Worm (Caenorhabditis elegans) whole organism, L2 larva: ENCODE measurements around the gene Y27F2A.8.
A peak's percentile ranks its signal among the peaks of the same experiment; 100 is the strongest.
"Not testable (repeated sequence)": the region's sequence is repeated elsewhere in the genome, so short reads cannot be mapped to it uniquely, and the experiment has no call there.

Experiments used
- C34F6.9 ChIP-seq: fragments of 150-350 bp; optimal IDR thresholded peaks from 2 replicates; lab custom pipeline; 2014; ENCODE audit warnings: missing biosample characterization, missing genetic modification characterization
- F13H6.1 ChIP-seq: sonication (generic microtip); optimal IDR thresholded peaks from 2 replicates; lab custom pipeline; 2016; ENCODE audit warnings: missing genetic modification characterization, missing compliant biosample characterization
- R02D3.7 ChIP-seq: fragments of 150-350 bp; optimal IDR thresholded peaks from 2 replicates; lab custom pipeline; 2014; ENCODE audit warnings: missing biosample characterization, missing genetic modification characterization
- Y55F3AM.14 ChIP-seq: fragments of 200-800 bp; sonication (Bioruptor generic); optimal IDR thresholded peaks from 2 replicates; lab custom pipeline; 2018; ENCODE audit warnings: mild to moderate bottlenecking, missing genetic modification characterization, missing compliant biosample characterization
- ZK546.5 ChIP-seq: sonication (generic microtip); optimal IDR thresholded peaks from 2 replicates; lab custom pipeline; 2017; ENCODE audit warnings: missing biosample characterization, missing genetic modification characterization
- alr-1 ChIP-seq: fragments of 150-350 bp; optimal IDR thresholded peaks from 2 replicates; lab custom pipeline; 2014; ENCODE audit warnings: missing biosample characterization, missing genetic modification characterization
- aly-2 ChIP-seq: fragments of 150-350 bp; optimal IDR thresholded peaks from 2 replicates; lab custom pipeline; 2014; ENCODE audit warnings: missing biosample characterization, missing genetic modification characterization
- ama-1 ChIP-seq: fragments of 150-350 bp; optimal IDR thresholded peaks from 2 replicates; lab custom pipeline; 2018; ENCODE audit warnings: inconsistent platforms
- ceh-16 ChIP-seq: fragments of 150-350 bp; optimal IDR thresholded peaks from 2 replicates; lab custom pipeline; 2014; ENCODE audit warnings: missing biosample characterization, missing genetic modification characterization
- ceh-82 ChIP-seq: fragments of 150-350 bp; optimal IDR thresholded peaks from 2 replicates; lab custom pipeline; 2014; ENCODE audit warnings: missing biosample characterization, missing genetic modification characterization
- crh-2 ChIP-seq: sonication (generic microtip); optimal IDR thresholded peaks from 2 replicates; lab custom pipeline; 2017; ENCODE audit warnings: missing biosample characterization, missing genetic modification characterization
- dmd-4 ChIP-seq: sonication (generic microtip); optimal IDR thresholded peaks from 2 replicates; lab custom pipeline; 2017; ENCODE audit warnings: missing biosample characterization, missing genetic modification characterization
- egl-27 ChIP-seq: sonication (generic microtip); optimal IDR thresholded peaks from 3 replicates; lab custom pipeline; 2017; ENCODE audit warnings: missing biosample characterization, missing genetic modification reagents, missing genetic modification characterization
- elt-1 ChIP-seq: fragments of 150-350 bp; optimal IDR thresholded peaks from 2 replicates; lab custom pipeline; 2014; ENCODE audit warnings: missing biosample characterization, missing genetic modification characterization
- elt-3 ChIP-seq: sonication (generic microtip); optimal IDR thresholded peaks from 2 replicates; lab custom pipeline; 2017; ENCODE audit warnings: missing biosample characterization, missing genetic modification characterization
- fos-1 ChIP-seq: fragments of 150-350 bp; optimal IDR thresholded peaks from 2 replicates; lab custom pipeline; 2014; ENCODE audit warnings: missing biosample characterization, missing genetic modification characterization
- lin-11 ChIP-seq: fragments of 150-350 bp; sonication (generic microtip); optimal IDR thresholded peaks from 2 replicates; lab custom pipeline; 2014; ENCODE audit warnings: missing biosample characterization, missing genetic modification characterization, inconsistent platforms, mixed read lengths
- lin-13 ChIP-seq: fragments of 150-350 bp; optimal IDR thresholded peaks from 2 replicates; lab custom pipeline; 2014; ENCODE audit warnings: missing biosample characterization, missing genetic modification reagents, missing genetic modification characterization
- lsy-2 ChIP-seq, 2 experiments: fragments of 150-350 bp in 1 of 2; sonication (generic microtip) in 1 of 2; optimal IDR thresholded peaks; 2 replicates each; lab custom pipeline; 2014 to 2017; ENCODE audit warnings: missing biosample characterization in 2 of 2, missing genetic modification characterization in 2 of 2
- mab-5 ChIP-seq: fragments of 150-350 bp; optimal IDR thresholded peaks from 2 replicates; lab custom pipeline; 2014; ENCODE audit warnings: missing biosample characterization, missing genetic modification characterization
- mbf-1 ChIP-seq: sonication (generic microtip); optimal IDR thresholded peaks from 2 replicates; lab custom pipeline; 2017; ENCODE audit warnings: missing biosample characterization, missing genetic modification characterization
- mdl-1 ChIP-seq, 2 experiments: fragments of 150-350 bp in 1 of 2; sonication (generic microtip) in 1 of 2; optimal IDR thresholded peaks; 2 replicates each; lab custom pipeline; 2017; ENCODE audit warnings: missing biosample characterization in 2 of 2, missing genetic modification characterization in 2 of 2
- nhr-10 ChIP-seq: sonication (generic microtip); optimal IDR thresholded peaks from 2 replicates; lab custom pipeline; 2017; ENCODE audit warnings: missing biosample characterization, missing genetic modification characterization
- nhr-129 ChIP-seq: fragments of 150-350 bp; optimal IDR thresholded peaks from 2 replicates; lab custom pipeline; 2014; ENCODE audit warnings: missing biosample characterization, missing genetic modification characterization
- nhr-21 ChIP-seq: fragments of 150-350 bp; optimal IDR thresholded peaks from 2 replicates; lab custom pipeline; 2014; ENCODE audit warnings: missing biosample characterization, missing genetic modification characterization
- nhr-23 ChIP-seq: fragments of 150-350 bp; optimal IDR thresholded peaks from 2 replicates; lab custom pipeline; 2014; ENCODE audit warnings: missing biosample characterization, missing genetic modification reagents, missing genetic modification characterization
- nhr-237 ChIP-seq: fragments of 150-350 bp; optimal IDR thresholded peaks from 2 replicates; lab custom pipeline; 2014; ENCODE audit warnings: missing biosample characterization, missing genetic modification characterization
- nhr-25 ChIP-seq: fragments of 150-350 bp; sonication (generic microtip); optimal IDR thresholded peaks from 3 replicates; lab custom pipeline; 2014; ENCODE audit warnings: missing biosample characterization, missing genetic modification characterization
- nhr-6 ChIP-seq: fragments of 150-350 bp; optimal IDR thresholded peaks from 2 replicates; lab custom pipeline; 2014; ENCODE audit warnings: missing biosample characterization, missing genetic modification characterization
- skn-1 ChIP-seq: sonication (generic microtip); optimal IDR thresholded peaks from 2 replicates; lab custom pipeline; 2017; ENCODE audit warnings: missing biosample characterization, missing genetic modification characterization
- sma-9 ChIP-seq, 2 experiments: fragments of 150-350 bp in 1 of 2; sonication (generic microtip) in 1 of 2; optimal IDR thresholded peaks; 2 replicates each; lab custom pipeline; 2014 to 2016; ENCODE audit warnings: missing genetic modification characterization in 2 of 2, mild to moderate bottlenecking in 1 of 2, missing biosample characterization in 1 of 2, missing compliant biosample characterization in 1 of 2, missing genetic modification reagents in 1 of 2, moderate library complexity in 1 of 2
- snpc-4 ChIP-seq: fragments of 150-350 bp; optimal IDR thresholded peaks from 2 replicates; lab custom pipeline; 2014; ENCODE audit warnings: missing biosample characterization, missing genetic modification characterization
- unc-39 ChIP-seq: fragments of 150-350 bp; optimal IDR thresholded peaks from 2 replicates; lab custom pipeline; 2014; ENCODE audit warnings: missing biosample characterization, missing genetic modification characterization
- unc-55 ChIP-seq: fragments of 150-350 bp; sonication (generic microtip); optimal IDR thresholded peaks from 3 replicates; lab custom pipeline; 2014; ENCODE audit warnings: missing biosample characterization, missing genetic modification reagents, missing genetic modification characterization
- unc-62 ChIP-seq: fragments of 150-350 bp; optimal IDR thresholded peaks from 2 replicates; lab custom pipeline; 2014; ENCODE audit warnings: missing biosample characterization, missing genetic modification reagents, missing genetic modification characterization
- ztf-1 ChIP-seq: fragments of 200-800 bp; sonication (Bioruptor generic); conservative IDR thresholded peaks from 2 replicates; pipeline ENCODE4 v1.3.6; 2022; ENCODE audit warnings: missing genetic modification characterization, missing compliant biosample characterization
- ztf-4 ChIP-seq: fragments of 150-350 bp; optimal IDR thresholded peaks from 2 replicates; lab custom pipeline; 2014; ENCODE audit warnings: missing biosample characterization, missing genetic modification characterization

Gene Y27F2A.8

ce11 chrII:3201242-3201641 is 17.7 kb downstream of the Y27F2A.8 start, which contains the start of gene sri-48:
Gene sri-48 (minus strand): TSS chrII:3201342.
- not testable (repeated sequence) for TF ChIP-seq unc-62 (GFP tag; lab: Kevin White, UChicago); aly-2 (tag; lab: Kevin White, UChicago); lsy-2 (tag; optimal IDR thresholded peaks at IDR 0.05; lab: Kevin White, UChicago)
- TF ChIP-seq, all 48 proteins: peak for 0; not testable (repeated sequence) for 48

- TF ChIP-seq unc-39 (tag; lab: Kevin White, UChicago), result no peak
- no peak for TF ChIP-seq ama-1
These were observed 18.9 kb downstream of the Y27F2A.8 start, which contains the start of gene sri-53 for ce11 chrII:3202519-3202918. Gene sri-53 (minus strand): TSS chrII:3202619.

ce11 chrII:3203415-3203814 is 19.8 kb downstream of the Y27F2A.8 start, which contains the start of gene sri-50:
Gene sri-50 (plus strand): TSS chrII:3203715.
- TF ChIP-seq nhr-10 (tag; lab: Kevin White, UChicago) (no peak), unc-62 (GFP tag; lab: Kevin White, UChicago) (no peak), nhr-129 (tag; lab: Kevin White, UChicago) (no peak), ZK546.5 (tag; lab: Kevin White, UChicago) (no peak), unc-55 (GFP tag; lab: Kevin White, UChicago) (no peak), Y55F3AM.14 (GFP tag; lab: Kevin White, UChicago) (no peak), crh-2 (tag; lab: Kevin White, UChicago) (no peak), elt-3 (tag; lab: Kevin White, UChicago) (no peak), mab-5 (no peak), nhr-23 (tag; lab: Kevin White, UChicago) (no peak), ztf-4 (tag; lab: Kevin White, UChicago) (no peak), C34F6.9 (tag; lab: Kevin White, UChicago) (no peak), nhr-6 (no peak)

ce11 chrII:3206423-3206989 is 22.9 kb downstream of the Y27F2A.8 start, which contains the start of the genes ZC239.20 and ZC239.21:
Gene ZC239.20 (minus strand): TSS chrII:3206523.
Gene ZC239.21 (plus strand): TSS chrII:3206939.
- TF ChIP-seq mdl-1 (tag; optimal IDR thresholded peaks at IDR 0.05; lab: Kevin White, UChicago), result no peak

ce11 chrII:3208679-3209078 is 25.1 kb downstream of the Y27F2A.8 start, which contains the start of gene sdz-35:
Gene sdz-35 (minus strand): TSS chrII:3208779.
- TF ChIP-seq nhr-10 (tag; lab: Kevin White, UChicago), result no peak
- no peak for TF ChIP-seq nhr-21
- TF ChIP-seq aly-2 (tag; lab: Kevin White, UChicago), result no peak
- TF ChIP-seq elt-3 (tag; lab: Kevin White, UChicago), result no peak
- TF ChIP-seq nhr-25 (tag; lab: Kevin White, UChicago), result no peak
- TF ChIP-seq C34F6.9 (tag; lab: Kevin White, UChicago), result no peak
- no peak for TF ChIP-seq elt-1 (tag; lab: Kevin White, UChicago)
- no peak for TF ChIP-seq ceh-16 (tag; lab: Kevin White, UChicago)
- TF ChIP-seq mbf-1 (tag; lab: Kevin White, UChicago), result no peak
- TF ChIP-seq lsy-2 (tag; optimal IDR thresholded peaks at IDR 0.05; lab: Kevin White, UChicago), result no peak
- TF ChIP-seq lin-13 (GFP tag; lab: Kevin White, UChicago), result no peak
- no peak for TF ChIP-seq ama-1
- no peak for TF ChIP-seq nhr-6
- TF ChIP-seq unc-62 (GFP tag; lab: Kevin White, UChicago), result no peak
- TF ChIP-seq, all 48 proteins: peak for 0

ce11 chrII:3209251-3209650 is 25.7 kb downstream of the Y27F2A.8 start, which contains the start of gene ZC239.6:
Gene ZC239.6 (plus strand): TSS chrII:3209631.
- TF ChIP-seq ztf-1 (GFP tag; lab: Robert Waterston, UW) (no peak), unc-55 (GFP tag; lab: Kevin White, UChicago) (peak; percentile 43), snpc-4 (no peak), egl-27 (tag; lab: Kevin White, UChicago) (no peak), mab-5 (no peak), fos-1 (peak; percentile 10), nhr-6 (no peak), sma-9 (GFP tag; optimal IDR thresholded peaks at IDR 0.05; lab: Kevin White, UChicago) (no peak), sma-9 (tag; optimal IDR thresholded peaks at IDR 0.05; lab: Kevin White, UChicago) (no peak), aly-2 (tag; lab: Kevin White, UChicago) (no peak), nhr-23 (tag; lab: Kevin White, UChicago) (no peak), unc-62 (GFP tag; lab: Kevin White, UChicago) (no peak), C34F6.9 (tag; lab: Kevin White, UChicago) (peak; percentile 80), dmd-4 (no peak), mbf-1 (tag; lab: Kevin White, UChicago) (no peak), elt-1 (tag; lab: Kevin White, UChicago) (no peak), R02D3.7 (tag; lab: Kevin White, UChicago) (no peak), nhr-25 (tag; lab: Kevin White, UChicago) (no peak), ztf-4 (tag; lab: Kevin White, UChicago) (no peak), F13H6.1 (tag; lab: Kevin White, UChicago) (no peak), ceh-82 (tag; lab: Kevin White, UChicago) (no peak), lin-11 (tag; lab: Kevin White, UChicago) (no peak), nhr-129 (tag; lab: Kevin White, UChicago) (no peak), ama-1 (peak; percentile 15), lsy-2 (tag; optimal IDR thresholded peaks at IDR 0.05; lab: Kevin White, UChicago) (peak in 1 of 2 experiments; percentile 61), skn-1 (tag; lab: Kevin White, UChicago) (no peak), lin-13 (GFP tag; lab: Kevin White, UChicago) (no peak), ceh-16 (tag; lab: Kevin White, UChicago) (no peak), crh-2 (tag; lab: Kevin White, UChicago) (no peak), alr-1 (tag; lab: Kevin White, UChicago) (no peak), nhr-237 (no peak), ZK546.5 (tag; lab: Kevin White, UChicago) (no peak), elt-3 (tag; lab: Kevin White, UChicago) (no peak)
